Fruit fly (Drosophila melanogaster) whole organism, pupa: Measurements from ENCODE around the gene CG18746.

ENCODE experiments used
- CG9948 ChIP-seq: fragments of 200-800 bp; sonication (Bioruptor generic); optimal IDR thresholded peaks from 2 replicates; lab custom pipeline; 2018; ENCODE audit warnings: missing biosample characterization, mild to moderate bottlenecking, missing genetic modification characterization, moderate library complexity
- D1 ChIP-seq: fragments of 200-800 bp; sonication (Bioruptor generic); optimal IDR thresholded peaks from 2 replicates; lab custom pipeline; 2018; ENCODE audit warnings: missing biosample characterization, mild to moderate bottlenecking, missing genetic modification characterization, moderate library complexity
- EcR ChIP-seq: fragments of 200-800 bp; sonication (Bioruptor generic); optimal IDR thresholded peaks from 3 replicates; lab custom pipeline; 2019; ENCODE audit warnings: missing biosample characterization, missing genetic modification characterization, mild to moderate bottlenecking, moderate library complexity, missing genetic modification reagents
- Pif1B ChIP-seq: fragments of 200-800 bp; sonication (Bioruptor generic); optimal IDR thresholded peaks from 3 replicates; lab custom pipeline; 2016; ENCODE audit warnings: missing biosample characterization, missing genetic modification characterization
- Snoo ChIP-seq: fragments of 200-800 bp; sonication (Bioruptor generic); optimal IDR thresholded peaks from 3 replicates; lab custom pipeline; 2017; ENCODE audit warnings: missing biosample characterization, mild to moderate bottlenecking, missing genetic modification characterization, inconsistent platforms
- rn ChIP-seq: fragments of 200-800 bp; sonication (Bioruptor generic); IDR thresholded peaks from 2 replicates; pipeline ENCODE4 v1.3.6; 2022; ENCODE audit warnings: missing biosample characterization, missing genetic modification characterization

- TF ChIP-seq CG9948 (no peak), Pif1B (peak; percentile 53), Snoo (tag; lab: Kevin White, UChicago) (no peak), rn (GFP tag; lab: Robert Waterston, UW) (no peak), D1 (no peak), EcR (GFP tag; lab: Kevin White, UChicago) (peak; percentile 77)
Observed at dm6 chr3R:7793855-7794254, 3.9 kb upstream of the CG18746 start, which contains the start of gene CG2641.
